Worm (Caenorhabditis elegans) whole organism, late embryonic: ENCODE measurements around the gene srx-58.

Experiments
- ama-1 ChIP-seq: fragments of 150-350 bp; optimal IDR thresholded peaks from 2 replicates; lab custom pipeline; 2014
- fkh-10 ChIP-seq: fragments of 150-350 bp; optimal IDR thresholded peaks from 2 replicates; lab custom pipeline; 2014; ENCODE audit warnings: missing biosample characterization, missing genetic modification reagents, missing genetic modification characterization
- hlh-30 ChIP-seq: sonication (generic microtip); optimal IDR thresholded peaks from 2 replicates; lab custom pipeline; 2017; ENCODE audit warnings: antibody characterized with exemption, missing genetic modification characterization, missing compliant biosample characterization; ENCODE audit not compliant: insufficient read depth
- pha-4 ChIP-seq: fragments of 150-350 bp; optimal IDR thresholded peaks from 2 replicates; lab custom pipeline; 2018; ENCODE audit warnings: missing biosample characterization, missing genetic modification reagents, missing genetic modification characterization
- sdc-2 ChIP-seq: sonication (generic microtip); optimal IDR thresholded peaks from 2 replicates; lab custom pipeline; 2016; ENCODE audit warnings: missing genotype, missing genetic modification characterization, missing compliant biosample characterization
- tbx-7 ChIP-seq: sonication (generic microtip); optimal IDR thresholded peaks from 2 replicates; lab custom pipeline; 2016; ENCODE audit warnings: missing genotype, missing genetic modification characterization, missing compliant biosample characterization

ce11 chrV:15344481-15344880 is 8.0 kb upstream of the srx-58 start, which contains the start of gene wrt-8:
- TF ChIP-seq ama-1 (lab: Kevin White, UChicago): no peak
- no peak for TF ChIP-seq fkh-10
- TF ChIP-seq hlh-30 (tag; lab: Kevin White, UChicago): no peak
- no peak for TF ChIP-seq sdc-2 (tag; lab: Kevin White, UChicago)
- no peak for TF ChIP-seq pha-4 (tag; lab: Kevin White, UChicago)
- no peak for TF ChIP-seq tbx-7 (tag; lab: Kevin White, UChicago)
